Worm (Caenorhabditis elegans): ENCODE results near the gene R07E5.7.

R07E5.7 gene

ce11 chrIII:4390421-4390820, 28.5 kb downstream of the R07E5.7 start:
- no peak for TF ChIP-seq tab-1 (GFP tag; IDR thresholded peaks at IDR 0.05)
- TF ChIP-seq T22C8.4 (GFP tag; IDR thresholded peaks at IDR 0.05), result no peak
- TF ChIP-seq klf-2 (GFP tag; conservative IDR thresholded peaks at IDR 0.05), result no peak
- TF ChIP-seq ref-1 (GFP tag; conservative IDR thresholded peaks at IDR 0.05), result no peak
- TF ChIP-seq ztf-23 (GFP tag; IDR thresholded peaks at IDR 0.05), result no peak
- no peak for TF ChIP-seq flt-1 (GFP tag; IDR thresholded peaks at IDR 0.05)
- no peak for TF ChIP-seq cog-1 (tag; optimal IDR thresholded peaks at IDR 0.05)
- TF ChIP-seq ztf-29 (GFP tag; IDR thresholded peaks at IDR 0.05), result no peak
- TF ChIP-seq med-1 (GFP tag; optimal IDR thresholded peaks at IDR 0.05; ENCODE audit: insufficient read depth), result no peak

- TF ChIP-seq klf-2 (GFP tag; conservative IDR thresholded peaks at IDR 0.05), result no peak
- TF ChIP-seq T22C8.4 (GFP tag; IDR thresholded peaks at IDR 0.05), result no peak
- no peak for TF ChIP-seq ztf-23 (GFP tag; IDR thresholded peaks at IDR 0.05)
- TF ChIP-seq tab-1 (GFP tag; IDR thresholded peaks at IDR 0.05), result no peak
- TF ChIP-seq ref-1 (GFP tag; conservative IDR thresholded peaks at IDR 0.05), result no peak
- TF ChIP-seq cog-1 (tag; optimal IDR thresholded peaks at IDR 0.05), result no peak
- TF ChIP-seq med-1 (GFP tag; optimal IDR thresholded peaks at IDR 0.05; ENCODE audit: insufficient read depth), result no peak
- TF ChIP-seq flt-1 (GFP tag; IDR thresholded peaks at IDR 0.05), result no peak
- TF ChIP-seq ztf-29 (GFP tag; IDR thresholded peaks at IDR 0.05), result no peak
Measured at ce11 chrIII:4384487-4384886, 34.5 kb downstream of the R07E5.7 start, which contains the start of gene pals-28. TSS of gene pals-28 (plus strand) at chrIII:4384787.

- TF ChIP-seq tab-1 (GFP tag; IDR thresholded peaks at IDR 0.05) (no peak), ztf-23 (GFP tag; IDR thresholded peaks at IDR 0.05) (no peak), cog-1 (tag; optimal IDR thresholded peaks at IDR 0.05) (no peak), ztf-29 (GFP tag; IDR thresholded peaks at IDR 0.05) (no peak), med-1 (GFP tag; optimal IDR thresholded peaks at IDR 0.05; ENCODE audit: insufficient read depth) (no peak), ref-1 (GFP tag; conservative IDR thresholded peaks at IDR 0.05) (no peak), klf-2 (GFP tag; conservative IDR thresholded peaks at IDR 0.05) (no peak), flt-1 (GFP tag; IDR thresholded peaks at IDR 0.05) (no peak)
Measured at ce11 chrIII:4382118-4382517, 36.8 kb downstream of the R07E5.7 start.

- TF ChIP-seq ztf-23 (GFP tag; IDR thresholded peaks at IDR 0.05) (no peak), ref-1 (GFP tag; conservative IDR thresholded peaks at IDR 0.05) (no peak), med-1 (GFP tag; optimal IDR thresholded peaks at IDR 0.05; ENCODE audit: insufficient read depth) (no peak), T22C8.4 (GFP tag; IDR thresholded peaks at IDR 0.05) (no peak), ztf-29 (GFP tag; IDR thresholded peaks at IDR 0.05) (no peak), tab-1 (GFP tag; IDR thresholded peaks at IDR 0.05) (no peak), flt-1 (GFP tag; IDR thresholded peaks at IDR 0.05) (no peak), cog-1 (tag; optimal IDR thresholded peaks at IDR 0.05) (no peak)
Measured at ce11 chrIII:4381343-4381742, 37.6 kb downstream of the R07E5.7 start, which contains the start of gene pals-27. TSS of gene pals-27 (plus strand) at chrIII:4381643.

ce11 chrIII:4380835-4381234, 38.1 kb downstream of the R07E5.7 start:
- no peak for TF ChIP-seq med-1 (GFP tag; optimal IDR thresholded peaks at IDR 0.05; ENCODE audit: insufficient read depth)
- peak; percentile 11 for TF ChIP-seq cog-1 (tag; optimal IDR thresholded peaks at IDR 0.05)

- TF ChIP-seq klf-2 (GFP tag; conservative IDR thresholded peaks at IDR 0.05), result no peak
- no peak for TF ChIP-seq T22C8.4 (GFP tag; IDR thresholded peaks at IDR 0.05)
- no peak for TF ChIP-seq ztf-29 (GFP tag; IDR thresholded peaks at IDR 0.05)
- TF ChIP-seq ztf-23 (GFP tag; IDR thresholded peaks at IDR 0.05), result no peak
- TF ChIP-seq ref-1 (GFP tag; conservative IDR thresholded peaks at IDR 0.05), result no peak
- no peak for TF ChIP-seq cog-1 (tag; optimal IDR thresholded peaks at IDR 0.05)
- no peak for TF ChIP-seq tab-1 (GFP tag; IDR thresholded peaks at IDR 0.05)
- no peak for TF ChIP-seq flt-1 (GFP tag; IDR thresholded peaks at IDR 0.05)
Measured at ce11 chrIII:4379717-4380116, 39.2 kb downstream of the R07E5.7 start, which contains the start of gene B0284.3. TSS of gene B0284.3 (minus strand) at chrIII:4379817.

- peak; percentile 91 for TF ChIP-seq flt-1 (GFP tag; IDR thresholded peaks at IDR 0.05)
- TF ChIP-seq ref-1 (GFP tag; conservative IDR thresholded peaks at IDR 0.05), result peak; percentile 50; the same call in 1 of the 2 replicates
- peak; percentile 42 for TF ChIP-seq T22C8.4 (GFP tag; IDR thresholded peaks at IDR 0.05)
- TF ChIP-seq klf-2 (GFP tag; conservative IDR thresholded peaks at IDR 0.05), result peak; percentile 66
- peak; percentile 83 for TF ChIP-seq tab-1 (GFP tag; IDR thresholded peaks at IDR 0.05)
- TF ChIP-seq med-1 (GFP tag; optimal IDR thresholded peaks at IDR 0.05; ENCODE audit: insufficient read depth), result peak; percentile 5
- TF ChIP-seq ztf-23 (GFP tag; IDR thresholded peaks at IDR 0.05), result peak; percentile 83
- TF ChIP-seq ztf-29 (GFP tag; IDR thresholded peaks at IDR 0.05), result peak; percentile 83
- peak; percentile 56 for TF ChIP-seq cog-1 (tag; optimal IDR thresholded peaks at IDR 0.05)
Measured at ce11 chrIII:4378600-4379293, 40.2 kb downstream of the R07E5.7 start.

ce11 chrIII:4374854-4375253, 44.1 kb downstream of the R07E5.7 start, which contains the start of gene pals-26:
TSS of gene pals-26 (plus strand) at chrIII:4375154.
- no peak for TF ChIP-seq flt-1 (GFP tag; IDR thresholded peaks at IDR 0.05)
- TF ChIP-seq cog-1 (tag; optimal IDR thresholded peaks at IDR 0.05), result no peak
- no peak for TF ChIP-seq ref-1 (GFP tag; conservative IDR thresholded peaks at IDR 0.05)
- no peak for TF ChIP-seq ztf-29 (GFP tag; IDR thresholded peaks at IDR 0.05)
- no peak for TF ChIP-seq T22C8.4 (GFP tag; IDR thresholded peaks at IDR 0.05)
- no peak for TF ChIP-seq klf-2 (GFP tag; conservative IDR thresholded peaks at IDR 0.05)
- no peak for TF ChIP-seq med-1 (GFP tag; optimal IDR thresholded peaks at IDR 0.05; ENCODE audit: insufficient read depth)
- TF ChIP-seq tab-1 (GFP tag; IDR thresholded peaks at IDR 0.05), result no peak
- no peak for TF ChIP-seq ztf-23 (GFP tag; IDR thresholded peaks at IDR 0.05)

- TF ChIP-seq ref-1 (GFP tag; conservative IDR thresholded peaks at IDR 0.05), result no peak
- no peak for TF ChIP-seq T22C8.4 (GFP tag; IDR thresholded peaks at IDR 0.05)
- TF ChIP-seq cog-1 (tag; optimal IDR thresholded peaks at IDR 0.05), result no peak
- TF ChIP-seq tab-1 (GFP tag; IDR thresholded peaks at IDR 0.05), result no peak
- TF ChIP-seq klf-2 (GFP tag; conservative IDR thresholded peaks at IDR 0.05), result no peak
- TF ChIP-seq ztf-29 (GFP tag; IDR thresholded peaks at IDR 0.05), result no peak
- TF ChIP-seq flt-1 (GFP tag; IDR thresholded peaks at IDR 0.05), result no peak
- no peak for TF ChIP-seq med-1 (GFP tag; optimal IDR thresholded peaks at IDR 0.05; ENCODE audit: insufficient read depth)
- TF ChIP-seq ztf-23 (GFP tag; IDR thresholded peaks at IDR 0.05), result no peak
Measured at ce11 chrIII:4372894-4373293, 46.1 kb downstream of the R07E5.7 start.
